Fruit fly (Drosophila melanogaster) whole organism, embryonic: ENCODE results near the gene tho2.

Source experiments
- Blimp-1 ChIP-seq: fragments of 200-800 bp; sonication (Bioruptor generic); optimal IDR thresholded peaks from 3 replicates; lab custom pipeline; 2018; ENCODE audit warnings: missing biosample characterization, missing genetic modification characterization, mild to moderate bottlenecking, moderate library complexity, missing genetic modification reagents
- CG10543 ChIP-seq: fragments of 200-800 bp; sonication (Bioruptor generic); optimal IDR thresholded peaks from 3 replicates; lab custom pipeline; 2017; ENCODE audit warnings: missing biosample characterization, mild to moderate bottlenecking, missing genetic modification characterization, moderate library complexity
- CG10979 ChIP-seq: fragments of 200-800 bp; sonication (Bioruptor generic); optimal IDR thresholded peaks from 2 replicates; lab custom pipeline; 2018; ENCODE audit warnings: missing biosample characterization, mild to moderate bottlenecking, missing genetic modification characterization, moderate library complexity
- CG11504 ChIP-seq: fragments of 200-800 bp; sonication (Bioruptor generic); optimal IDR thresholded peaks from 3 replicates; lab custom pipeline; 2019; ENCODE audit warnings: missing biosample characterization, mild to moderate bottlenecking, missing genetic modification characterization, moderate library complexity
- CG12769 ChIP-seq: fragments of 200-800 bp; sonication (Bioruptor generic); optimal IDR thresholded peaks from 2 replicates; lab custom pipeline; 2019; ENCODE audit warnings: missing biosample characterization, mild to moderate bottlenecking, missing genetic modification characterization, moderate library complexity
- CG13296 ChIP-seq: fragments of 200-800 bp; sonication (Bioruptor generic); optimal IDR thresholded peaks from 3 replicates; lab custom pipeline; 2018; ENCODE audit warnings: missing biosample characterization, mild to moderate bottlenecking, missing genetic modification characterization
- CG1529 ChIP-seq: fragments of 200-800 bp; sonication (Bioruptor generic); optimal IDR thresholded peaks from 3 replicates; lab custom pipeline; 2018; ENCODE audit warnings: missing biosample characterization, missing genetic modification characterization
- CG16813 ChIP-seq: fragments of 200-800 bp; sonication (Bioruptor generic); IDR thresholded peaks from 3 replicates; pipeline ENCODE4 v1.3.6; 2022; ENCODE audit warnings: missing biosample characterization, missing genetic modification characterization; ENCODE audit not compliant: partially characterized antibody
- CG17829 ChIP-seq: fragments of 200-800 bp; optimal IDR thresholded peaks from 2 replicates; lab custom pipeline; 2019; ENCODE audit warnings: missing biosample characterization, mild to moderate bottlenecking, missing genetic modification characterization, moderate library complexity
- CG17912 ChIP-seq: fragments of 200-800 bp; sonication (Bioruptor generic); optimal IDR thresholded peaks from 2 replicates; lab custom pipeline; 2018; ENCODE audit warnings: missing biosample characterization, mild to moderate bottlenecking, missing genetic modification characterization
- CG30403 ChIP-seq: fragments of 200-800 bp; sonication (Bioruptor generic); optimal IDR thresholded peaks from 3 replicates; lab custom pipeline; 2016; ENCODE audit warnings: missing biosample characterization, missing genetic modification characterization
- CG4328 ChIP-seq: fragments of 200-800 bp; sonication (Bioruptor generic); optimal IDR thresholded peaks from 3 replicates; lab custom pipeline; 2017; ENCODE audit warnings: missing biosample characterization, missing genetic modification reagents, missing genetic modification characterization
- CG4360 ChIP-seq: fragments of 200-800 bp; sonication (Bioruptor generic); IDR thresholded peaks from 2 replicates; pipeline ENCODE4 v1.3.6; 2022; ENCODE audit warnings: missing biosample characterization, missing genetic modification characterization
- CG4617 ChIP-seq: fragments of 200-800 bp; sonication (Bioruptor generic); optimal IDR thresholded peaks from 3 replicates; lab custom pipeline; 2016; ENCODE audit warnings: missing biosample characterization, missing genetic modification characterization, borderline replicate concordance
- D19A ChIP-seq: fragments of 200-800 bp; optimal IDR thresholded peaks from 3 replicates; lab custom pipeline; 2019; ENCODE audit warnings: missing biosample characterization, mild to moderate bottlenecking, missing genetic modification characterization, moderate library complexity
- Eip74EF ChIP-seq, 2 experiments: fragments of 200-800 bp in 1 of 2; fragments of >200 bp in 1 of 2; sonication (Bioruptor generic) in 1 of 2; optimal IDR thresholded peaks; 2 replicates each; lab custom pipeline; 2017 to 2019; ENCODE audit warnings: missing biosample characterization in 2 of 2, missing genetic modification characterization in 2 of 2, mild to moderate bottlenecking in 1 of 2, moderate library complexity in 1 of 2
- GATAe ChIP-seq: fragments of 200-800 bp; sonication (Bioruptor generic); conservative IDR thresholded peaks from 2 replicates; pipeline ENCODE4 v1.3.6; 2022; ENCODE audit warnings: missing biosample characterization, missing genetic modification characterization
- Hey ChIP-seq: fragments of 200-800 bp; sonication (Bioruptor generic); optimal IDR thresholded peaks from 3 replicates; lab custom pipeline; 2018; ENCODE audit warnings: missing biosample characterization, mild to moderate bottlenecking, missing genetic modification characterization
- Hmr ChIP-seq: fragments of 200-800 bp; sonication (Bioruptor generic); optimal IDR thresholded peaks from 3 replicates; lab custom pipeline; 2017; ENCODE audit warnings: mild to moderate bottlenecking, missing biosample characterization, missing genetic modification reagents, missing genetic modification characterization
- Hr51 ChIP-seq, 2 experiments: fragments of 200-800 bp; sonication (Bioruptor generic); optimal IDR thresholded peaks; 2 replicates in 1 of 2; 3 replicates in 1 of 2; lab custom pipeline; 2016 to 2018; ENCODE audit warnings: missing biosample characterization in 2 of 2, missing genetic modification characterization in 2 of 2, mild to moderate bottlenecking in 1 of 2, moderate library complexity in 1 of 2
- MBD-R2 ChIP-seq: fragments of 200-800 bp; sonication (Bioruptor generic); IDR thresholded peaks from 2 replicates; pipeline ENCODE4 v1.3.6; 2022; ENCODE audit warnings: missing biosample characterization, missing genetic modification characterization
- Taf1 ChIP-seq: fragments of 200-800 bp; sonication (Bioruptor generic); IDR thresholded peaks from 2 replicates; pipeline ENCODE4 v1.3.6; 2022; ENCODE audit warnings: missing biosample characterization, missing genetic modification characterization
- Xrp1 ChIP-seq: fragments of 200-800 bp; sonication (Bioruptor generic); IDR thresholded peaks from 2 replicates; pipeline ENCODE4 v1.3.6; 2022; ENCODE audit warnings: missing biosample characterization, missing genetic modification characterization
- ase ChIP-seq: fragments of 200-800 bp; sonication (Bioruptor generic); IDR thresholded peaks from 3 replicates; pipeline ENCODE4 v1.3.6; 2022; ENCODE audit warnings: missing biosample characterization, missing genetic modification characterization
- bsh ChIP-seq, 2 experiments: fragments of 200-800 bp; sonication (Bioruptor generic); optimal IDR thresholded peaks; 2 replicates each; lab custom pipeline; 2017 to 2018; ENCODE audit warnings: mild to moderate bottlenecking in 2 of 2, missing biosample characterization in 2 of 2, missing genetic modification characterization in 2 of 2, moderate library complexity in 1 of 2
- caup ChIP-seq: fragments of 200-800 bp; sonication (Bioruptor generic); optimal IDR thresholded peaks from 3 replicates; lab custom pipeline; 2017; ENCODE audit warnings: missing biosample characterization, mild to moderate bottlenecking, missing genetic modification characterization, moderate library complexity; ENCODE audit not compliant: severe bottlenecking
- chinmo ChIP-seq: fragments of 200-800 bp; sonication (Bioruptor generic); IDR thresholded peaks from 4 replicates; pipeline ENCODE4 v1.3.6; 2022; ENCODE audit warnings: missing biosample characterization, missing genetic modification characterization; ENCODE audit not compliant: partially characterized antibody
- ci ChIP-seq: fragments of 200-800 bp; sonication (Bioruptor generic); IDR thresholded peaks from 3 replicates; pipeline ENCODE4 v1.3.6; 2022; ENCODE audit warnings: missing biosample characterization, missing genetic modification characterization
- crol ChIP-seq: fragments of 200-800 bp; sonication (Bioruptor generic); IDR thresholded peaks from 2 replicates; pipeline ENCODE4 v1.3.6; 2022; ENCODE audit warnings: missing biosample characterization, missing genetic modification characterization
- dmrt11E ChIP-seq: fragments of 200-800 bp; sonication (Bioruptor generic); optimal IDR thresholded peaks from 3 replicates; lab custom pipeline; 2018; ENCODE audit warnings: missing biosample characterization, mild to moderate bottlenecking, missing genetic modification characterization, moderate library complexity
- eve ChIP-seq, 2 experiments: fragments of >200 bp; optimal IDR thresholded peaks; 2 replicates each; lab custom pipeline; 2017; ENCODE audit warnings: missing biosample characterization in 2 of 2, missing genetic modification characterization in 2 of 2
- kah ChIP-seq: fragments of 200-800 bp; sonication (Bioruptor generic); optimal IDR thresholded peaks from 2 replicates; lab custom pipeline; 2018; ENCODE audit warnings: missing biosample characterization, mild to moderate bottlenecking, missing genetic modification characterization
- lab ChIP-seq: fragments of 200-800 bp; sonication (Bioruptor generic); optimal IDR thresholded peaks from 3 replicates; lab custom pipeline; 2017; ENCODE audit warnings: missing biosample characterization, missing genetic modification characterization, mild to moderate bottlenecking, moderate library complexity, missing genetic modification reagents
- lilli ChIP-seq: fragments of 200-800 bp; sonication (Bioruptor generic); optimal IDR thresholded peaks from 3 replicates; lab custom pipeline; 2016; ENCODE audit warnings: missing biosample characterization, missing genetic modification characterization
- lola ChIP-seq, 3 experiments: fragments of >200 bp in 2 of 3; fragments of 200-800 bp in 1 of 3; sonication (Bioruptor generic) in 1 of 3; optimal IDR thresholded peaks; 2 replicates each; lab custom pipeline; 2017 to 2019; ENCODE audit warnings: missing biosample characterization in 3 of 3, missing genetic modification characterization in 3 of 3, mild to moderate bottlenecking in 1 of 3, moderate library complexity in 1 of 3
- mirr ChIP-seq: fragments of 200-800 bp; sonication (Bioruptor generic); optimal IDR thresholded peaks from 3 replicates; lab custom pipeline; 2018; ENCODE audit warnings: missing biosample characterization, mild to moderate bottlenecking, missing genetic modification characterization
- pros ChIP-seq: fragments of 200-800 bp; sonication (Bioruptor generic); optimal IDR thresholded peaks from 3 replicates; lab custom pipeline; 2019; ENCODE audit warnings: missing biosample characterization, mild to moderate bottlenecking, missing genetic modification characterization, moderate library complexity
- ranshi ChIP-seq: fragments of 200-800 bp; sonication (Bioruptor generic); IDR thresholded peaks from 2 replicates; pipeline ENCODE4 v1.3.6; 2022; ENCODE audit warnings: missing biosample characterization, missing genetic modification characterization
- rib ChIP-seq: fragments of 200-800 bp; sonication (Bioruptor generic); IDR thresholded peaks from 2 replicates; pipeline ENCODE4 v1.3.6; 2022; ENCODE audit warnings: missing biosample characterization, missing genetic modification characterization
- schlank ChIP-seq: fragments of 200-800 bp; sonication (Bioruptor generic); optimal IDR thresholded peaks from 2 replicates; lab custom pipeline; 2018; ENCODE audit warnings: missing biosample characterization, mild to moderate bottlenecking, missing genetic modification characterization
- sqz ChIP-seq: fragments of 200-800 bp; sonication (Bioruptor generic); optimal IDR thresholded peaks from 3 replicates; lab custom pipeline; 2018; ENCODE audit warnings: missing biosample characterization, mild to moderate bottlenecking, missing genetic modification characterization
- ssp ChIP-seq: fragments of 200-800 bp; sonication (Bioruptor generic); IDR thresholded peaks from 2 replicates; pipeline ENCODE4 v1.3.6; 2022; ENCODE audit warnings: missing biosample characterization, missing genetic modification characterization
- zen2 ChIP-seq: fragments of 200-800 bp; sonication (Bioruptor generic); IDR thresholded peaks from 3 replicates; pipeline ENCODE4 v1.3.6; 2022; ENCODE audit warnings: missing biosample characterization, missing genetic modification characterization; ENCODE audit not compliant: partially characterized antibody
- zf30C ChIP-seq: fragments of 200-800 bp; sonication (Bioruptor generic); optimal IDR thresholded peaks from 3 replicates; lab custom pipeline; 2018; ENCODE audit warnings: missing biosample characterization, mild to moderate bottlenecking, missing genetic modification characterization

tho2 gene

DNA sequence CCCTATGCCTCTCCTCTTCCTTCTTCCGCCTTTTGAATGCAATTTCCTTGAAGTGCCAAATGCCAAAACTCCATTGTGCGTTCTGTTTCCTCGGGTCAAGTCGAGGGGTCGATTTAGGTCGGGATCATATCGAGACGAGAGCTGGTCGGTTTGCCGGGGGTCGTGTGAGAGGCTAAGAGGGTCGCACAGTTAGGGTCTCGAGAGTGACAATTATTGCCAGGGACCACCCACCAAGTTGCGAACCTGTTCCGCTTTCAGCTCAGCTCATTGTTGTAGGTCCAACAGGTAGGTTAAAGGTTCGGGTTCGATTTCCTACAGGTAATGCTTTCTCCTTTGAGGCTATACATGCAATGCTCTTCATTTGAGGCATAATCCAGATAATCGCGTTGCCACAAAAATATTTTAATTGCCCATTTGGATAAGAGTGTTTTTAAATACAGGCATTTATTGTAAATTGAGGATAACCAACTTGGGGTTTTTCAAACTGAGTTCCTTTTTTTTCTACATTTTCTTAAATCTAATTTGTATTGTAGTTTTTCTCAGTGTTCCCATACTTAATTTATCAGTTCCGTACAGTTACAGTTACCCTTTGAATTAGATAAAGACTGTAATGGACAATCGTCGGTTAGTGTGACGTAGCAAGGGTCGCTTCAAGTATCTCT is 27.6 kb upstream of the tho2 start (continued):
- TF ChIP-seq CG17829 (tag; lab: Kevin White, UChicago): no peak
- TF ChIP-seq zf30C (GFP tag; lab: Kevin White, UChicago): peak; percentile 43
- no peak for TF ChIP-seq CG13296 (GFP tag; lab: Kevin White, UChicago)
- peak; percentile 37 for TF ChIP-seq CG10979 (tag; lab: Kevin White, UChicago)
- peak in 1 of 3 experiments; percentile 3 for TF ChIP-seq lola (GFP tag; optimal IDR thresholded peaks at IDR 0.05; lab: Kevin White, UChicago)
- TF ChIP-seq Blimp-1 (GFP tag; lab: Kevin White, UChicago): peak; percentile 1
- TF ChIP-seq Hr51 (GFP tag; optimal IDR thresholded peaks at IDR 0.05; lab: Kevin White, UChicago): peak in 1 of 2 experiments; percentile 13
- no peak for TF ChIP-seq CG17912 (GFP tag; lab: Kevin White, UChicago)
- 0 out of 3 replicates have a peak, but pooled peaks have one; percentile 8 for TF ChIP-seq ci (GFP tag; lab: Robert Waterston, UW)
- no peak for TF ChIP-seq CG1529 (GFP tag; lab: Kevin White, UChicago)
- TF ChIP-seq dmrt11E (tag; lab: Kevin White, UChicago): peak; percentile 4
- TF ChIP-seq CG11504 (tag; lab: Kevin White, UChicago): peak; percentile 9
- TF ChIP-seq zen2 (GFP tag; lab: Robert Waterston, UW): no peak
- peak; percentile 38 for TF ChIP-seq pros (GFP tag; lab: Kevin White, UChicago)
- TF ChIP-seq CG4360 (GFP tag; lab: Robert Waterston, UW): 0 out of 2 replicates have a peak, but pooled peaks have one; percentile 16
- peak; percentile 21; the same call in 1 of the 2 replicates for TF ChIP-seq Xrp1 (GFP tag; lab: Robert Waterston, UW)
- no peak for TF ChIP-seq sqz (GFP tag; lab: Kevin White, UChicago)
- TF ChIP-seq CG16813 (GFP tag; lab: Robert Waterston, UW): no peak
- peak in 1 of 2 experiments; percentile 36 for TF ChIP-seq bsh (GFP tag; optimal IDR thresholded peaks at IDR 0.05; lab: Kevin White, UChicago)
- TF ChIP-seq eve (GFP tag; optimal IDR thresholded peaks at IDR 0.05; lab: Kevin White, UChicago): peak in 1 of 2 experiments; percentile 41
- TF ChIP-seq CG30403 (GFP tag; lab: Kevin White, UChicago): peak; percentile 21

DNA sequence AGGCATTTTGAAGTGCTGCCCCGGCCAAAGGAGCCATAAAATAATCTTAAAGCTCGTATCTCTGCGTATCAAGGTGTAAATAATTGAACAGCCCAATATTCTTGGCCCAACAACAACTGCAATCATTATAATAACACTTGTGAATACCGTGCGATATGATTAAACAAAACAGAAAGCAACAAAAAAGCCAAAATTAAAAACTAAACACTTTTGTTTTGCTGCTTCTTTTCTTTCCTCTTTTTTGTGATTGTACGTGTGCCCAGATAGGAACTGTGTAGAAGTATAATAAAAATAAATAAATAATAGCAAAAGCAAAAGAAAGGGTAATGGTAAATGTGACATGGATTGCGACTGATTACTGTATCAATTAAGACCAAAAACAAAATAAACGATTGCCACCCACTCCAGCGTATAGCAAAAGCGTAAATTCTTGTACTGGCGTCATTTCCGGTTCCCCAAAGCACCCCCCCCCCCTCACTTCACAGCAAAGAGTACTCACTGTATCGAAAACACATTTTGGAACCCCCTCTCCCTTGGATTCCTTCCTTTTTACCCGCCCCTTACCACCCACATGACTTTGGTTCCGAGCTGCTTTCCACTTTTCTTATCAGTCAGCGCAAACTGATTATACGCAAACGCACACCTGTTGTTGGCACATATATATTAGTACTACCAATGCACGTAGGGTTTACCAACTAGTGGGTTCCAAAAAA is 26.5 kb upstream of the tho2 start:
- peak; percentile 68 for TF ChIP-seq mirr (GFP tag; lab: Kevin White, UChicago)
- TF ChIP-seq Hey (tag; lab: Kevin White, UChicago): peak; percentile 23
- no peak for TF ChIP-seq MBD-R2 (GFP tag; lab: Robert Waterston, UW)
- peak; percentile 95 for TF ChIP-seq crol (GFP tag; lab: Robert Waterston, UW)
- peak; percentile 50 for TF ChIP-seq CG12769 (tag; lab: Kevin White, UChicago)
- TF ChIP-seq CG4328 (GFP tag; lab: Kevin White, UChicago): no peak
- 0 out of 2 replicates have a peak, but pooled peaks have one; percentile 29 for TF ChIP-seq rib
- peak in 1 of 2 experiments; percentile 54 for TF ChIP-seq Eip74EF (GFP tag; optimal IDR thresholded peaks at IDR 0.05; lab: Kevin White, UChicago)
- peak; percentile 43 for TF ChIP-seq Hmr
- peak; percentile 52; the same call in 1 of the 4 replicates for TF ChIP-seq chinmo (GFP tag; lab: Robert Waterston, UW)
- TF ChIP-seq GATAe (GFP tag; lab: Robert Waterston, UW): peak; percentile 77
- no peak for TF ChIP-seq lilli (GFP tag; lab: Kevin White, UChicago)
- TF ChIP-seq ase (GFP tag; lab: Robert Waterston, UW): no peak
- TF ChIP-seq CG4617 (GFP tag; lab: Kevin White, UChicago): no peak
- TF ChIP-seq D19A (tag; lab: Kevin White, UChicago): peak; percentile 20
- TF ChIP-seq ranshi (GFP tag; lab: Robert Waterston, UW): no peak; the same call in 1 of the 2 replicates
- peak; percentile 71 for TF ChIP-seq CG10543 (GFP tag; lab: Kevin White, UChicago)
- 0 out of 2 replicates have a peak, but pooled peaks have one; percentile 15 for TF ChIP-seq Taf1 (GFP tag; lab: Robert Waterston, UW)
- peak; percentile 83 for TF ChIP-seq lab
- TF ChIP-seq kah (GFP tag; lab: Kevin White, UChicago): peak; percentile 66
- peak; percentile 3 for TF ChIP-seq schlank (tag; lab: Kevin White, UChicago)
- TF ChIP-seq caup (GFP tag; lab: Kevin White, UChicago): peak; percentile 56
- no peak for TF ChIP-seq ssp (GFP tag; lab: Robert Waterston, UW)
